Fruit fly (Drosophila melanogaster) whole organism, embryonic: ENCODE data around the gene MtnE.
A peak's percentile ranks its signal among the peaks of the same experiment; 100 is the strongest.

Experiments
- Aef1 ChIP-seq: fragments of 200-800 bp; sonication (Bioruptor generic); IDR thresholded peaks from 3 replicates; pipeline ENCODE4 v1.3.6; 2022; ENCODE audit warnings: missing biosample characterization, missing genetic modification characterization
- Asciz ChIP-seq: fragments of 200-800 bp; sonication (Bioruptor generic); optimal IDR thresholded peaks from 2 replicates; lab custom pipeline; 2017; ENCODE audit warnings: missing biosample characterization, mild to moderate bottlenecking, missing genetic modification characterization, missing genetic modification reagents
- BtbVII ChIP-seq: fragments of 200-800 bp; sonication (Bioruptor generic); optimal IDR thresholded peaks from 3 replicates; lab custom pipeline; 2017; ENCODE audit warnings: missing biosample characterization, mild to moderate bottlenecking, missing genetic modification characterization
- CG1024 ChIP-seq: fragments of 200-800 bp; sonication (Bioruptor generic); IDR thresholded peaks from 2 replicates; pipeline ENCODE4 v1.3.6; 2022; ENCODE audit warnings: missing biosample characterization, missing genetic modification characterization
- CG10543 ChIP-seq: fragments of 200-800 bp; sonication (Bioruptor generic); optimal IDR thresholded peaks from 3 replicates; lab custom pipeline; 2017; ENCODE audit warnings: missing biosample characterization, mild to moderate bottlenecking, missing genetic modification characterization, moderate library complexity
- CG10979 ChIP-seq: fragments of 200-800 bp; sonication (Bioruptor generic); optimal IDR thresholded peaks from 2 replicates; lab custom pipeline; 2018; ENCODE audit warnings: missing biosample characterization, mild to moderate bottlenecking, missing genetic modification characterization, moderate library complexity
- CG13775 ChIP-seq: fragments of 200-800 bp; sonication (Bioruptor generic); optimal IDR thresholded peaks from 3 replicates; lab custom pipeline; 2017; ENCODE audit warnings: missing biosample characterization, mild to moderate bottlenecking, missing genetic modification characterization
- CG17328 ChIP-seq: fragments of 200-800 bp; sonication (Bioruptor generic); IDR thresholded peaks from 2 replicates; pipeline ENCODE4 v1.3.6; 2022; ENCODE audit warnings: missing biosample characterization, missing genetic modification characterization
- CG17359 ChIP-seq: fragments of 200-800 bp; sonication (Bioruptor generic); optimal IDR thresholded peaks from 3 replicates; lab custom pipeline; 2018; ENCODE audit warnings: missing biosample characterization, mild to moderate bottlenecking, missing genetic modification characterization, moderate library complexity
- CG1832 ChIP-seq: fragments of 200-800 bp; sonication (Bioruptor generic); optimal IDR thresholded peaks from 2 replicates; lab custom pipeline; 2017; ENCODE audit warnings: missing biosample characterization, mild to moderate bottlenecking, missing genetic modification characterization, inconsistent platforms
- CG18599 ChIP-seq: fragments of 200-800 bp; sonication (Bioruptor generic); optimal IDR thresholded peaks from 3 replicates; lab custom pipeline; 2017; ENCODE audit warnings: missing biosample characterization, missing genetic modification characterization, mild to moderate bottlenecking, moderate library complexity, missing genetic modification reagents
- CG2678 ChIP-seq: fragments of 200-800 bp; sonication (Bioruptor generic); optimal IDR thresholded peaks from 3 replicates; lab custom pipeline; 2019; ENCODE audit warnings: missing biosample characterization, mild to moderate bottlenecking, missing genetic modification characterization, moderate library complexity
- CG32767 ChIP-seq: fragments of 200-800 bp; sonication (Bioruptor generic); IDR thresholded peaks from 2 replicates; pipeline ENCODE4 v1.3.6; 2022; ENCODE audit warnings: missing biosample characterization, missing genetic modification characterization
- CG33557 ChIP-seq: fragments of 200-800 bp; sonication (Bioruptor generic); optimal IDR thresholded peaks from 2 replicates; lab custom pipeline; 2019; ENCODE audit warnings: missing biosample characterization, mild to moderate bottlenecking, missing genetic modification characterization, moderate library complexity
- CG6854 ChIP-seq: fragments of 200-800 bp; sonication (Bioruptor generic); optimal IDR thresholded peaks from 3 replicates; lab custom pipeline; 2017; ENCODE audit warnings: missing biosample characterization, mild to moderate bottlenecking, missing genetic modification characterization
- CG7745 ChIP-seq: fragments of 200-800 bp; sonication (Bioruptor generic); optimal IDR thresholded peaks from 2 replicates; lab custom pipeline; 2018; ENCODE audit warnings: missing biosample characterization, mild to moderate bottlenecking, missing genetic modification characterization, moderate library complexity
- CG8281 ChIP-seq: fragments of 200-800 bp; sonication (Bioruptor generic); optimal IDR thresholded peaks from 2 replicates; lab custom pipeline; 2018; ENCODE audit warnings: missing biosample characterization, mild to moderate bottlenecking, missing genetic modification characterization, moderate library complexity
- CG8924 ChIP-seq: fragments of 200-800 bp; optimal IDR thresholded peaks from 3 replicates; lab custom pipeline; 2019; ENCODE audit warnings: missing biosample characterization, mild to moderate bottlenecking, missing genetic modification characterization, moderate library complexity
- CG9215 ChIP-seq: fragments of 200-800 bp; sonication (Bioruptor generic); IDR thresholded peaks from 2 replicates; pipeline ENCODE4 v1.3.6; 2022; ENCODE audit warnings: missing biosample characterization, missing genetic modification characterization
- D ChIP-seq, 2 experiments: fragments of 200-800 bp in 1 of 2; fragments of >200 bp in 1 of 2; sonication (Bioruptor generic) in 1 of 2; optimal IDR thresholded peaks; 2 replicates in 1 of 2; 3 replicates in 1 of 2; lab custom pipeline; 2017; ENCODE audit warnings: mild to moderate bottlenecking in 1 of 2, missing biosample characterization in 1 of 2, missing genetic modification characterization in 1 of 2, missing genetic modification reagents in 1 of 2
- D19B ChIP-seq: fragments of 200-800 bp; sonication (Bioruptor generic); optimal IDR thresholded peaks from 2 replicates; lab custom pipeline; 2017; ENCODE audit warnings: missing biosample characterization, mild to moderate bottlenecking, missing genetic modification characterization
- Dbx ChIP-seq: fragments of 200-800 bp; sonication (Bioruptor generic); IDR thresholded peaks from 3 replicates; pipeline ENCODE4 v1.3.6; 2022; ENCODE audit warnings: missing biosample characterization, missing genetic modification characterization
- Dfd ChIP-seq, 2 experiments: fragments of >200 bp; optimal IDR thresholded peaks; 2 replicates each; lab custom pipeline; 2017; ENCODE audit warnings: missing biosample characterization in 2 of 2, missing genetic modification characterization in 2 of 2
- Drgx ChIP-seq: fragments of 200-800 bp; sonication (Bioruptor generic); IDR thresholded peaks from 2 replicates; pipeline ENCODE4 v1.3.6; 2022; ENCODE audit warnings: missing biosample characterization, missing genetic modification characterization
- Fer1 ChIP-seq: fragments of 200-800 bp; sonication (Bioruptor generic); optimal IDR thresholded peaks from 2 replicates; lab custom pipeline; 2017; ENCODE audit warnings: missing biosample characterization, mild to moderate bottlenecking, missing genetic modification characterization
- Gug ChIP-seq: fragments of 200-800 bp; sonication (Bioruptor generic); IDR thresholded peaks from 4 replicates; pipeline ENCODE4 v1.3.6; 2022; ENCODE audit warnings: missing biosample characterization, missing genetic modification characterization
- HmgZ ChIP-seq: fragments of 200-800 bp; sonication (Bioruptor generic); optimal IDR thresholded peaks from 2 replicates; lab custom pipeline; 2018; ENCODE audit warnings: missing biosample characterization, mild to moderate bottlenecking, missing genetic modification characterization
- Lpt ChIP-seq: fragments of >200 bp; optimal IDR thresholded peaks from 2 replicates; lab custom pipeline; 2018; ENCODE audit warnings: missing biosample characterization, missing genetic modification characterization
- Oaz ChIP-seq: fragments of 200-800 bp; sonication (Bioruptor generic); IDR thresholded peaks from 2 replicates; pipeline ENCODE4 v1.3.6; 2022; ENCODE audit warnings: missing biosample characterization, missing genetic modification characterization
- Ravus ChIP-seq: fragments of 200-800 bp; sonication (Bioruptor generic); IDR thresholded peaks from 2 replicates; pipeline ENCODE4 v1.3.6; 2022; ENCODE audit warnings: missing biosample characterization, missing genetic modification characterization
- bab2 ChIP-seq: fragments of 200-800 bp; sonication (Bioruptor generic); optimal IDR thresholded peaks from 2 replicates; lab custom pipeline; 2016; ENCODE audit warnings: missing biosample characterization, missing genetic modification characterization
- chm ChIP-seq: fragments of 200-800 bp; sonication (Bioruptor generic); IDR thresholded peaks from 2 replicates; pipeline ENCODE4 v1.3.6; 2022; ENCODE audit warnings: missing biosample characterization, missing genetic modification characterization
- dpn ChIP-seq, 2 experiments: fragments of 200-800 bp; sonication (Bioruptor generic); optimal IDR thresholded peaks; 3 replicates each; lab custom pipeline; 2016; ENCODE audit warnings: missing biosample characterization in 2 of 2, missing genetic modification characterization in 2 of 2
- ems ChIP-seq: fragments of 200-800 bp; sonication (Bioruptor generic); optimal IDR thresholded peaks from 3 replicates; lab custom pipeline; 2016; ENCODE audit warnings: missing biosample characterization, missing genetic modification characterization
- gcm ChIP-seq: fragments of 200-800 bp; sonication (Bioruptor generic); optimal IDR thresholded peaks from 2 replicates; lab custom pipeline; 2019; ENCODE audit warnings: missing biosample characterization, mild to moderate bottlenecking, missing genetic modification characterization, moderate library complexity
- grn ChIP-seq: fragments of 200-800 bp; sonication (Bioruptor generic); optimal IDR thresholded peaks from 3 replicates; lab custom pipeline; 2017; ENCODE audit warnings: missing biosample characterization, missing genetic modification characterization
- gt ChIP-seq: fragments of 200-800 bp; sonication (Bioruptor generic); IDR thresholded peaks from 2 replicates; pipeline ENCODE4 v1.3.6; 2022; ENCODE audit warnings: missing biosample characterization, missing genetic modification characterization
- h ChIP-seq: fragments of >200 bp; optimal IDR thresholded peaks from 2 replicates; lab custom pipeline; 2017
- hkb ChIP-seq, 2 experiments: fragments of 200-800 bp in 1 of 2; fragments of >200 bp in 1 of 2; sonication (Bioruptor generic) in 1 of 2; IDR thresholded peaks in 1 of 2; optimal IDR thresholded peaks in 1 of 2; 2 replicates each; pipeline versions ENCODE4 v1.3.6 to Lab custom; 2017 to 2022; ENCODE audit warnings: missing biosample characterization in 1 of 2, missing genetic modification characterization in 1 of 2
- hth ChIP-seq: fragments of >200 bp; optimal IDR thresholded peaks from 2 replicates; lab custom pipeline; 2017; ENCODE audit warnings: inconsistent platforms
- ken ChIP-seq: fragments of 200-800 bp; sonication (Bioruptor generic); IDR thresholded peaks from 3 replicates; pipeline ENCODE4 v1.3.6; 2022; ENCODE audit warnings: missing biosample characterization, missing genetic modification characterization
- lbe ChIP-seq: fragments of 200-800 bp; sonication (Bioruptor generic); optimal IDR thresholded peaks from 2 replicates; lab custom pipeline; 2016; ENCODE audit warnings: missing biosample characterization, mild to moderate bottlenecking, missing genetic modification characterization
- ranshi ChIP-seq: fragments of 200-800 bp; sonication (Bioruptor generic); IDR thresholded peaks from 2 replicates; pipeline ENCODE4 v1.3.6; 2022; ENCODE audit warnings: missing biosample characterization, missing genetic modification characterization
- ro ChIP-seq: fragments of 200-800 bp; sonication (Bioruptor generic); IDR thresholded peaks from 2 replicates; pipeline ENCODE4 v1.3.6; 2022; ENCODE audit warnings: missing biosample characterization, missing genetic modification characterization
- sens ChIP-seq: fragments of 200-800 bp; sonication (Bioruptor generic); peaks from one replicate; lab custom pipeline; 2016; ENCODE audit warnings: missing biosample characterization, missing genetic modification characterization
- sens-2 ChIP-seq: fragments of 200-800 bp; sonication (Bioruptor generic); IDR thresholded peaks from 2 replicates; pipeline ENCODE4 v1.3.6; 2022; ENCODE audit warnings: missing biosample characterization, missing genetic modification characterization
- sob ChIP-seq: fragments of 200-800 bp; sonication (Bioruptor generic); IDR thresholded peaks from 2 replicates; pipeline ENCODE4 v1.3.6; 2022; ENCODE audit warnings: missing biosample characterization, missing genetic modification characterization
- tgo ChIP-seq: fragments of 200-800 bp; sonication (Bioruptor generic); IDR thresholded peaks from 3 replicates; pipeline ENCODE4 v1.3.6; 2022; ENCODE audit warnings: missing biosample characterization, missing genetic modification characterization
- tin ChIP-seq: fragments of 200-800 bp; sonication (Bioruptor generic); optimal IDR thresholded peaks from 3 replicates; lab custom pipeline; 2016; ENCODE audit warnings: missing biosample characterization, missing genetic modification characterization
- trem ChIP-seq: fragments of 200-800 bp; optimal IDR thresholded peaks from 3 replicates; lab custom pipeline; 2019; ENCODE audit warnings: missing biosample characterization, mild to moderate bottlenecking, missing genetic modification characterization, moderate library complexity
- zen2 ChIP-seq: fragments of 200-800 bp; sonication (Bioruptor generic); IDR thresholded peaks from 3 replicates; pipeline ENCODE4 v1.3.6; 2022; ENCODE audit warnings: missing biosample characterization, missing genetic modification characterization; ENCODE audit not compliant: partially characterized antibody

MtnE gene

DNA sequence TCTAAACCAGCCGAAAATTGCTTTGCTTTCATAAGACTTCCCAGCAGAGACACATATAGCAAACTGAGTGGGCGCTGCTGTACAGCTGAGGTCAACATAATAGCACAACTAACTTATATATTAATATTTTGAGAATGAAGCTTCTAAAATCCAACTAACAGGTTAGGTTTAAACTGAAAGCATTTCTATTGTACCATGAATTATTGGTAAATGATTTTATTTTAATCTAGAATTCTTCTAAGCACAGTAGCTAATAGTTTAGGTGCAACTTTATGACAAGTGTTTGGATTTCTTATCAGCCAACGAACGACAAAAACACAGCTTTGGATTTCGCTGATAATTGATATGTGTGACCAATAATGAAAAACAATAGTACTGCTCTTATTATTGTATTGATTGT, 20.5 kb upstream of the MtnE start (continued):
- TF ChIP-seq dpn (GFP tag; optimal IDR thresholded peaks at IDR 0.05; lab: Kevin White, UChicago), result peak in 1 of 2 experiments; percentile 40
- TF ChIP-seq BtbVII (GFP tag; lab: Kevin White, UChicago), result peak; percentile 81
- TF ChIP-seq CG33557 (GFP tag; lab: Kevin White, UChicago), result no peak
- TF ChIP-seq tin (GFP tag; lab: Kevin White, UChicago), result peak; percentile 44
- no peak for TF ChIP-seq CG10543
- peak; percentile 74 for TF ChIP-seq Fer1 (GFP tag; lab: Kevin White, UChicago)
- no peak for TF ChIP-seq ken (GFP tag; lab: Robert Waterston, UW)
- TF ChIP-seq ranshi (GFP tag; lab: Robert Waterston, UW), result peak; percentile 48; the same call in 1 of the 2 replicates
- peak; percentile 33; the same call in 1 of the 2 replicates for TF ChIP-seq Drgx
- TF ChIP-seq D19B (GFP tag; lab: Kevin White, UChicago), result peak; percentile 73
- TF ChIP-seq CG18599 (GFP tag; lab: Kevin White, UChicago), result peak; percentile 75
- peak; percentile 36 for TF ChIP-seq lbe (GFP tag; lab: Kevin White, UChicago)
- TF ChIP-seq CG2678, result peak; percentile 87
- TF ChIP-seq CG17359 (tag; lab: Kevin White, UChicago), result peak; percentile 45
- TF ChIP-seq Asciz (GFP tag; lab: Kevin White, UChicago), result peak; percentile 34
- TF ChIP-seq CG17328 (GFP tag; lab: Robert Waterston, UW), result no peak
- no peak for TF ChIP-seq zen2 (GFP tag; lab: Robert Waterston, UW)
- peak; percentile 2 for TF ChIP-seq trem
- TF ChIP-seq CG6854 (GFP tag; lab: Kevin White, UChicago), result peak; percentile 34
- TF ChIP-seq Gug (GFP tag; lab: Robert Waterston, UW), result no peak
- TF ChIP-seq bab2 (GFP tag; lab: Kevin White, UChicago), result peak; percentile 32
- no peak for TF ChIP-seq Oaz (GFP tag; lab: Robert Waterston, UW)
- TF ChIP-seq Aef1 (GFP tag; lab: Robert Waterston, UW), result peak; percentile 60
- TF ChIP-seq gcm (GFP tag; lab: Kevin White, UChicago), result peak; percentile 17
- TF ChIP-seq sob (GFP tag; lab: Robert Waterston, UW), result peak; percentile 73; the same call in 1 of the 2 replicates
- no peak for TF ChIP-seq Dfd (GFP tag; optimal IDR thresholded peaks at IDR 0.05; lab: Kevin White, UChicago)
- TF ChIP-seq Lpt, result no peak
- TF ChIP-seq sens (GFP tag; lab: Kevin White, UChicago), result peak; percentile 88
- peak; percentile 74 for TF ChIP-seq CG8924 (tag; lab: Kevin White, UChicago)
- TF ChIP-seq CG1832 (GFP tag; lab: Kevin White, UChicago), result no peak
- TF ChIP-seq hth (lab: Kevin White, UChicago), result no peak
- peak; percentile 7; the same call in 1 of the 2 replicates for TF ChIP-seq sens-2 (GFP tag; lab: Robert Waterston, UW)
- TF ChIP-seq Ravus (GFP tag; lab: Robert Waterston, UW), result peak; percentile 45
- no peak for TF ChIP-seq gt (GFP tag; lab: Robert Waterston, UW)
- TF ChIP-seq CG1024 (GFP tag; lab: Robert Waterston, UW), result 0 out of 2 replicates have a peak, but pooled peaks have one; percentile 12
- no peak for TF ChIP-seq CG13775 (GFP tag; lab: Kevin White, UChicago)
- TF ChIP-seq grn (GFP tag; lab: Kevin White, UChicago), result peak; percentile 41
- peak; percentile 69; the same call in 2 of the 3 replicates for TF ChIP-seq Dbx (GFP tag; lab: Robert Waterston, UW)
- TF ChIP-seq ro, result no peak; the same call in 1 of the 2 replicates
- TF ChIP-seq CG8281, result peak; percentile 12
- TF ChIP-seq h (lab: Kevin White, UChicago), result no peak
- peak; percentile 57 for TF ChIP-seq ems
- no peak for TF ChIP-seq D (optimal IDR thresholded peaks at IDR 0.05; lab: Kevin White, UChicago)
- peak; percentile 40 for TF ChIP-seq D (GFP tag; optimal IDR thresholded peaks at IDR 0.05; lab: Kevin White, UChicago)
- peak; percentile 74 for TF ChIP-seq tgo (GFP tag; lab: Robert Waterston, UW)
- no peak for TF ChIP-seq HmgZ (tag; lab: Kevin White, UChicago)
- peak; percentile 76; the same call in 1 of the 2 replicates for TF ChIP-seq chm (GFP tag; lab: Robert Waterston, UW)
- TF ChIP-seq CG32767 (GFP tag; lab: Robert Waterston, UW), result no peak
- peak; percentile 40; the same call in 1 of the 2 replicates for TF ChIP-seq CG9215 (GFP tag; lab: Robert Waterston, UW)
- TF ChIP-seq hkb (optimal IDR thresholded peaks at IDR 0.05; lab: Kevin White, UChicago), result no peak
- TF ChIP-seq hkb (GFP tag; IDR thresholded peaks at IDR 0.05; lab: Robert Waterston, UW), result peak; percentile 76
- no peak for TF ChIP-seq CG7745 (tag; lab: Kevin White, UChicago)
- TF ChIP-seq CG10979, result peak; percentile 51
